Worm (Caenorhabditis elegans): ENCODE measurements around the gene nhr-26.

nhr-26 gene

ce11 chrX:12661091-12661526, 39.2 kb downstream of the nhr-26 start:
- TF ChIP-seq ceh-31 (tag; optimal IDR thresholded peaks at IDR 0.05) = peak; percentile 74
- TF ChIP-seq ceh-2 (tag; optimal IDR thresholded peaks at IDR 0.05) = peak; percentile 70
- peak; percentile 60 for TF ChIP-seq Y22D7AL.16 (tag; optimal IDR thresholded peaks at IDR 0.05)
- peak; percentile 78 for TF ChIP-seq ttx-3 (tag; optimal IDR thresholded peaks at IDR 0.05)
- TF ChIP-seq ceh-34 (tag; optimal IDR thresholded peaks at IDR 0.05) = peak; percentile 81
- TF ChIP-seq C38D4.7 (GFP tag; optimal IDR thresholded peaks at IDR 0.05) = peak; percentile 80
- TF ChIP-seq ceh-19 (GFP tag; optimal IDR thresholded peaks at IDR 0.05) = peak; percentile 78
- TF ChIP-seq zip-5 (tag; optimal IDR thresholded peaks at IDR 0.05) = peak; percentile 39
- peak; percentile 34 for TF ChIP-seq unc-42 (tag; optimal IDR thresholded peaks at IDR 0.05)
- TF ChIP-seq dmd-4 (tag; optimal IDR thresholded peaks at IDR 0.05; ENCODE audit: borderline replicate concordance) = peak; percentile 64
- TF ChIP-seq madf-2 (tag; optimal IDR thresholded peaks at IDR 0.05) = peak; percentile 77
- TF ChIP-seq F13H6.1 (tag; optimal IDR thresholded peaks at IDR 0.05) = peak; percentile 70
- TF ChIP-seq mec-3 (tag; optimal IDR thresholded peaks at IDR 0.05; ENCODE audit: borderline replicate concordance) = peak; percentile 1
- peak; percentile 83 for TF ChIP-seq gmeb-2 (tag; optimal IDR thresholded peaks at IDR 0.05)
- peak; percentile 84 for TF ChIP-seq rnt-1 (tag; optimal IDR thresholded peaks at IDR 0.05)
- TF ChIP-seq fkh-6 (tag; optimal IDR thresholded peaks at IDR 0.05) = peak; percentile 64
- TF ChIP-seq ceh-9 (tag; optimal IDR thresholded peaks at IDR 0.05) = peak; percentile 13
- no peak for TF ChIP-seq ceh-22 (tag; optimal IDR thresholded peaks at IDR 0.05)
- peak; percentile 53 for TF ChIP-seq ceh-48 (tag; optimal IDR thresholded peaks at IDR 0.05)
- peak; percentile 77 for TF ChIP-seq lin-11 (tag; optimal IDR thresholded peaks at IDR 0.05)
- peak; percentile 82 for TF ChIP-seq T23F11.4 (GFP tag; optimal IDR thresholded peaks at IDR 0.05)
- peak; percentile 82 for TF ChIP-seq che-1 (tag; optimal IDR thresholded peaks at IDR 0.05)
- peak; percentile 11 for TF ChIP-seq ets-4 (tag; optimal IDR thresholded peaks at IDR 0.05)
- peak; percentile 53 for TF ChIP-seq unc-3 (GFP tag; conservative IDR thresholded peaks at IDR 0.05)
- TF ChIP-seq unc-3 (tag; optimal IDR thresholded peaks at IDR 0.05) = peak; percentile 44
- peak; percentile 92 for TF ChIP-seq hlh-6 (tag; optimal IDR thresholded peaks at IDR 0.05)
- peak; percentile 83 for TF ChIP-seq ceh-6 (GFP tag; optimal IDR thresholded peaks at IDR 0.05)
- peak; percentile 73 for TF ChIP-seq ztf-16 (tag; optimal IDR thresholded peaks at IDR 0.05)
- peak; percentile 86 for TF ChIP-seq pat-9 (tag; optimal IDR thresholded peaks at IDR 0.05)
- TF ChIP-seq nhr-11 (tag; optimal IDR thresholded peaks at IDR 0.05) = no peak
- TF ChIP-seq ceh-30 (tag; optimal IDR thresholded peaks at IDR 0.05) = no peak
- TF ChIP-seq unc-86 (tag; optimal IDR thresholded peaks at IDR 0.05) = peak; percentile 81
- peak; percentile 68 for TF ChIP-seq pha-2 (tag; optimal IDR thresholded peaks at IDR 0.05)
- TF ChIP-seq ama-1 (optimal IDR thresholded peaks at IDR 0.05) = no peak
- no peak for TF ChIP-seq fkh-10 (GFP tag; optimal IDR thresholded peaks at IDR 0.05)
- TF ChIP-seq nfya-1 (tag; optimal IDR thresholded peaks at IDR 0.05) = peak; percentile 59
- peak; percentile 59 for TF ChIP-seq ceh-14 (tag; optimal IDR thresholded peaks at IDR 0.05)
- no peak for TF ChIP-seq elt-4 (tag; optimal IDR thresholded peaks at IDR 0.05)
- TF ChIP-seq ceh-45 (GFP tag; IDR thresholded peaks at IDR 0.05) = no peak
- TF ChIP-seq dve-1 (tag; optimal IDR thresholded peaks at IDR 0.05) = peak; percentile 83
- peak; percentile 72 for TF ChIP-seq syd-9 (tag; optimal IDR thresholded peaks at IDR 0.05)
- TF ChIP-seq hlh-15 (tag; optimal IDR thresholded peaks at IDR 0.05) = peak; percentile 24
- TF ChIP-seq unc-55 (GFP tag; optimal IDR thresholded peaks at IDR 0.05) = no peak
- TF ChIP-seq ref-2 (tag; optimal IDR thresholded peaks at IDR 0.05) = peak; percentile 87
- peak; percentile 43 for TF ChIP-seq ceh-24 (tag; optimal IDR thresholded peaks at IDR 0.05)
- TF ChIP-seq pha-4 (tag; optimal IDR thresholded peaks at IDR 0.05) = no peak
- peak; percentile 73 for TF ChIP-seq fax-1 (tag; optimal IDR thresholded peaks at IDR 0.05)
- peak; percentile 52 for TF ChIP-seq hlh-8 (tag; optimal IDR thresholded peaks at IDR 0.05)
- peak; percentile 49 for TF ChIP-seq tbx-7 (tag; optimal IDR thresholded peaks at IDR 0.05)
- TF ChIP-seq C08G9.2 (tag; optimal IDR thresholded peaks at IDR 0.05) = peak; percentile 69
- peak; percentile 75 for TF ChIP-seq sox-4 (tag; optimal IDR thresholded peaks at IDR 0.05)
- TF ChIP-seq pax-1 (tag; optimal IDR thresholded peaks at IDR 0.05) = no peak
- peak; percentile 67 for TF ChIP-seq hlh-13 (GFP tag; optimal IDR thresholded peaks at IDR 0.05)
- peak; percentile 84 for TF ChIP-seq hlh-30 (tag; optimal IDR thresholded peaks at IDR 0.05; ENCODE audit: insufficient read depth)
